Worm (Caenorhabditis elegans) whole organism, L3 larva: ENCODE results near the gene tyr-1.

ENCODE experiments used
- ceh-28 ChIP-seq: fragments of 150-350 bp; optimal IDR thresholded peaks from 2 replicates; lab custom pipeline; 2014; ENCODE audit warnings: missing biosample characterization, missing genetic modification reagents, missing genetic modification characterization
- jun-1 ChIP-seq: fragments of 150-350 bp; optimal IDR thresholded peaks from 2 replicates; lab custom pipeline; 2014; ENCODE audit warnings: missing biosample characterization, missing genetic modification reagents, missing genetic modification characterization
- mdl-1 ChIP-seq: fragments of 150-350 bp; optimal IDR thresholded peaks from 2 replicates; lab custom pipeline; 2014; ENCODE audit warnings: missing biosample characterization, missing genetic modification characterization
- ztf-4 ChIP-seq: fragments of 150-350 bp; optimal IDR thresholded peaks from 2 replicates; lab custom pipeline; 2014; ENCODE audit warnings: missing biosample characterization, missing genetic modification characterization

DNA sequence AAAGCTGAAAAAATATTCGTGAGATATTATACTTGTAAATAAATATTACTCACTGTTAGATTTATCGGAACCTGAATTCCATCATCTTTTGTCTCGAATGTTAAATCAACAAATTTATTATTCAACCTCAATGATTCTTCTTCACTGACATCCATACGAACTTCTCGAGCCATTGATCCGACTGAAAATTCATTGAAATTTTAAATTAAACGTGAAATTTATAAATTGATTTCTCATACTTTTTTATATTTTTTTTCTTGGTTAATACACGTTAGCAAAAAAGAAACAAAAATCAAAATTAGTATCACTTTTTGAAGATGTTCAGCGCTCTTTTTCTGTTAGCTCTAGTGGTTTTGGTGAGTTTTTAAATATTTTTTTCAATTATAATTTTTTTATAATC lies 46.2 kb downstream of the tyr-1 start, which contains the start of gene C29E4.14:
- no peak for TF ChIP-seq ceh-28 (tag; lab: Kevin White, UChicago)
- no peak for TF ChIP-seq jun-1 (tag; lab: Kevin White, UChicago)
- no peak for TF ChIP-seq ztf-4 (tag; lab: Kevin White, UChicago)
- TF ChIP-seq mdl-1 = no peak
